Worm (Caenorhabditis elegans) whole organism, mixed stage, embryonic: ENCODE results near the gene ark-1.

Experiments
- M03D4.4 ChIP-seq: sonication (generic microtip); optimal IDR thresholded peaks from 2 replicates; lab custom pipeline; 2017; ENCODE audit warnings: mild to moderate bottlenecking, missing genetic modification characterization, missing compliant biosample characterization
- blmp-1 ChIP-seq: fragments of 150-350 bp; optimal IDR thresholded peaks from 2 replicates; lab custom pipeline; 2014; ENCODE audit warnings: missing biosample characterization, missing genetic modification characterization
- ceh-39 ChIP-seq: fragments of 150-350 bp; optimal IDR thresholded peaks from 2 replicates; lab custom pipeline; 2014; ENCODE audit warnings: missing biosample characterization, missing genetic modification characterization
- ceh-43 ChIP-seq: fragments of 200-800 bp; sonication (Bioruptor generic); optimal IDR thresholded peaks from 2 replicates; lab custom pipeline; 2018; ENCODE audit warnings: mild to moderate bottlenecking, missing genetic modification characterization, moderate library complexity, missing compliant biosample characterization
- ceh-83 ChIP-seq: fragments of 200-800 bp; sonication (Bioruptor generic); optimal IDR thresholded peaks from 2 replicates; lab custom pipeline; 2018; ENCODE audit warnings: mild to moderate bottlenecking, missing genetic modification characterization, missing compliant biosample characterization
- ces-1 ChIP-seq: fragments of 150-350 bp; optimal IDR thresholded peaks from 2 replicates; lab custom pipeline; 2014; ENCODE audit warnings: missing biosample characterization, missing genetic modification reagents, missing genetic modification characterization
- cnd-1 ChIP-seq: fragments of 200-800 bp; sonication (Bioruptor generic); optimal IDR thresholded peaks from 2 replicates; lab custom pipeline; 2018; ENCODE audit warnings: mild to moderate bottlenecking, missing genetic modification characterization, missing compliant biosample characterization
- drap-1 ChIP-seq: fragments of 200-800 bp; sonication (Bioruptor generic); optimal IDR thresholded peaks from 3 replicates; lab custom pipeline; 2018; ENCODE audit warnings: mild to moderate bottlenecking, missing genetic modification characterization, missing compliant biosample characterization
- elt-1 ChIP-seq: sonication (generic microtip); optimal IDR thresholded peaks from 2 replicates; lab custom pipeline; 2017; ENCODE audit warnings: missing genetic modification characterization, mild to moderate bottlenecking, missing compliant biosample characterization, antibody characterized with exemption, moderate library complexity, borderline replicate concordance; ENCODE audit not compliant: insufficient read depth
- flh-1 ChIP-seq: fragments of 200-800 bp; sonication (Bioruptor generic); optimal IDR thresholded peaks from 2 replicates; lab custom pipeline; 2018; ENCODE audit warnings: mild to moderate bottlenecking, missing genetic modification characterization, moderate library complexity, missing compliant biosample characterization
- ham-2 ChIP-seq: fragments of 200-800 bp; sonication (Bioruptor generic); optimal IDR thresholded peaks from 2 replicates; lab custom pipeline; 2018; ENCODE audit warnings: mild to moderate bottlenecking, missing genetic modification characterization, missing compliant biosample characterization
- hlh-1 ChIP-seq: fragments of 150-350 bp; optimal IDR thresholded peaks from 2 replicates; lab custom pipeline; 2014; ENCODE audit warnings: missing biosample characterization, missing genetic modification reagents, missing genetic modification characterization
- lin-13 ChIP-seq: fragments of 150-350 bp; optimal IDR thresholded peaks from 2 replicates; lab custom pipeline; 2014; ENCODE audit warnings: missing biosample characterization, missing genetic modification characterization
- lin-32 ChIP-seq: fragments of 200-800 bp; sonication (Bioruptor generic); optimal IDR thresholded peaks from 2 replicates; lab custom pipeline; 2018; ENCODE audit warnings: mild to moderate bottlenecking, missing genetic modification characterization, missing compliant biosample characterization
- mab-5 ChIP-seq: fragments of 150-350 bp; optimal IDR thresholded peaks from 2 replicates; lab custom pipeline; 2014; ENCODE audit warnings: missing biosample characterization, missing genetic modification characterization
- mep-1 ChIP-seq: fragments of 150-350 bp; optimal IDR thresholded peaks from 2 replicates; lab custom pipeline; 2017; ENCODE audit warnings: missing biosample characterization, missing genetic modification reagents, missing genetic modification characterization, inconsistent platforms
- mls-2 ChIP-seq: sonication (generic microtip); optimal IDR thresholded peaks from 2 replicates; lab custom pipeline; 2016; ENCODE audit warnings: mild to moderate bottlenecking, missing genetic modification characterization, moderate library complexity, missing compliant biosample characterization
- nhr-12 ChIP-seq: fragments of 150-350 bp; optimal IDR thresholded peaks from 2 replicates; lab custom pipeline; 2014; ENCODE audit warnings: missing biosample characterization, missing genetic modification characterization
- nhr-2 ChIP-seq: fragments of 150-350 bp; optimal IDR thresholded peaks from 2 replicates; lab custom pipeline; 2014; ENCODE audit warnings: missing biosample characterization, missing genetic modification characterization
- nhr-237 ChIP-seq: fragments of 150-350 bp; optimal IDR thresholded peaks from 2 replicates; lab custom pipeline; 2014; ENCODE audit warnings: missing biosample characterization, missing genetic modification characterization
- nhr-28 ChIP-seq: fragments of 150-350 bp; optimal IDR thresholded peaks from 2 replicates; lab custom pipeline; 2014; ENCODE audit warnings: missing biosample characterization, missing genetic modification characterization
- nhr-76 ChIP-seq: sonication (generic microtip); optimal IDR thresholded peaks from 2 replicates; lab custom pipeline; 2017; ENCODE audit warnings: missing biosample characterization, missing genetic modification characterization
- pha-4 ChIP-seq: fragments of 150-350 bp; optimal IDR thresholded peaks from 2 replicates; lab custom pipeline; 2018; ENCODE audit warnings: missing biosample characterization, missing genetic modification reagents, missing genetic modification characterization
- sem-2 ChIP-seq: fragments of 200-800 bp; sonication (Bioruptor generic); optimal IDR thresholded peaks from 2 replicates; lab custom pipeline; 2018; ENCODE audit warnings: mild to moderate bottlenecking, missing genetic modification characterization, missing compliant biosample characterization
- snpc-4 ChIP-seq: fragments of 150-350 bp; optimal IDR thresholded peaks from 2 replicates; lab custom pipeline; 2014; ENCODE audit warnings: missing biosample characterization, missing genetic modification characterization
- sptf-1 ChIP-seq: sonication (generic microtip); optimal IDR thresholded peaks from 2 replicates; lab custom pipeline; 2017; ENCODE audit warnings: mild to moderate bottlenecking, missing genetic modification characterization, moderate library complexity, missing compliant biosample characterization
- unc-120 ChIP-seq: sonication (generic microtip); optimal IDR thresholded peaks from 2 replicates; lab custom pipeline; 2017; ENCODE audit warnings: missing genetic modification characterization, missing compliant biosample characterization; ENCODE audit not compliant: poor library complexity, severe bottlenecking
- unc-39 ChIP-seq: fragments of 150-350 bp; optimal IDR thresholded peaks from 2 replicates; lab custom pipeline; 2014; ENCODE audit warnings: missing biosample characterization, missing genetic modification characterization
- unc-62 ChIP-seq: fragments of 150-350 bp; optimal IDR thresholded peaks from 2 replicates; lab custom pipeline; 2014; ENCODE audit warnings: missing biosample characterization, missing genetic modification reagents, missing genetic modification characterization
- zip-8 ChIP-seq: fragments of 150-350 bp; optimal IDR thresholded peaks from 2 replicates; lab custom pipeline; 2014; ENCODE audit warnings: missing biosample characterization, missing genetic modification characterization
- ztf-11 ChIP-seq: fragments of 150-350 bp; optimal IDR thresholded peaks from 2 replicates; lab custom pipeline; 2014; ENCODE audit warnings: missing biosample characterization, missing genetic modification characterization

Gene ark-1

DNA sequence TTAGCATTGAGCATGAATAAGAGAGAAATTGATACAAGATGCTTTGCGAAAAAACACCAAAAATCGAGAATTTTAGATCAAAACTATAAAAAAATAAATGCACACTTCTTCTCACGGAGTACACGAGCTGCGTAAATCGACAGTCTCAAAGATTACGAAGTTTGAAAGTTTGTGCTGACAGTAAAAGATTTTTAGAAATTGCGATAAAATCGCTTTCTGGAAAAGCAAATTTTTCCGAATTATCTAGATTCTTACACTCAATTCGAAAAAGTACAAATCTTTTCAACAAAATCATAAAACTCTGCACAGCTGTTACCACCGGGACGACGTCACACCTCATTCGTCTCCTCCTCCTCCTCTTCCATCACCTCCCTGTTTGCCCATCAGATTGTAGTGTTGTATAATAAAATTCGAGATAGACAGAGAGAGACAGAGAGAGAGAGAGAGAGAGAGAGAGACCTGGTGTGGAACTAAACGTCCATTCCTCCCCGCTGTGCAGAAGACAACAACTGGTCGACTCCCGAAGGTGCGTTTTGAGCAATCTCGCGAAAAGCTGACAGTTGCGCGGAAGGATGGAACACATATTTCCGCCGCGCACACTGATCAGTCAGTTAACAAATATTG, 15.6 kb downstream of the ark-1 start:
- TF ChIP-seq blmp-1 (tag; lab: Kevin White, UChicago) (no peak), nhr-2 (peak; percentile 10), hlh-1 (peak; percentile 97), flh-1 (GFP tag; lab: Kevin White, UChicago) (no peak), zip-8 (no peak), unc-39 (tag; lab: Kevin White, UChicago) (no peak), lin-32 (peak; percentile 22), unc-62 (GFP tag; lab: Kevin White, UChicago) (peak; percentile 73), nhr-237 (tag; lab: Kevin White, UChicago) (no peak), nhr-76 (tag; lab: Kevin White, UChicago) (no peak), M03D4.4 (peak; percentile 66), nhr-28 (tag; lab: Kevin White, UChicago) (no peak), cnd-1 (tag; lab: Kevin White, UChicago) (peak; percentile 50), unc-120 (tag; lab: Kevin White, UChicago) (peak; percentile 90)
- TF ChIP-seq, all 35 proteins: peak for 7

DNA sequence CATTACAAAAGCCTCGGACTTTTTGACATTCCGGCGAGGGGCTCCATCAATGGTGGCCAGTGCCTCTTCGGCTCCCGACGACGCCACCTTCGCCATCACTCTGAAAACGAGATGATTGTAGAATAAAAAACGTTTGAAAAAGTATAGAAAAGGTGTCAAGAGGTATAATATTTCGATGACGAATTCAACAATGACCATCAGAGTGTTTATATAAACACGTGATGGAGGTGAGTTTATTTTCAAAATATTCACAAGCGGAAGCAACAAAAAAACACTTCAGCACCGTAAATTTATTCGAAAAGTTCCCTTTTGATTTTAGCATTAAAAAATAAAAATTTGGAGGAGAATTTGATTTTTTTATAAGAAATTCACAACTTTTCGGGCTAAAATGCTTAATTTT, 16.2 kb downstream of the ark-1 start, which contains the start of gene efa-6:
Gene efa-6 (minus strand): TSS at position 101 of the 400 bp plus-strand sequence.
- no peak for TF ChIP-seq pha-4 (tag; lab: Kevin White, UChicago)
- TF ChIP-seq M03D4.4: no peak
- TF ChIP-seq ceh-39 (tag; lab: Kevin White, UChicago): no peak
- no peak for TF ChIP-seq zip-8
- no peak for TF ChIP-seq drap-1
- no peak for TF ChIP-seq ceh-83 (GFP tag; lab: Kevin White, UChicago)
- TF ChIP-seq blmp-1 (tag; lab: Kevin White, UChicago): no peak
- no peak for TF ChIP-seq ceh-43 (GFP tag; lab: Kevin White, UChicago)
- no peak for TF ChIP-seq nhr-76 (tag; lab: Kevin White, UChicago)
- no peak for TF ChIP-seq sem-2 (GFP tag; lab: Kevin White, UChicago)
- no peak for TF ChIP-seq mep-1 (tag; lab: Kevin White, UChicago)

DNA sequence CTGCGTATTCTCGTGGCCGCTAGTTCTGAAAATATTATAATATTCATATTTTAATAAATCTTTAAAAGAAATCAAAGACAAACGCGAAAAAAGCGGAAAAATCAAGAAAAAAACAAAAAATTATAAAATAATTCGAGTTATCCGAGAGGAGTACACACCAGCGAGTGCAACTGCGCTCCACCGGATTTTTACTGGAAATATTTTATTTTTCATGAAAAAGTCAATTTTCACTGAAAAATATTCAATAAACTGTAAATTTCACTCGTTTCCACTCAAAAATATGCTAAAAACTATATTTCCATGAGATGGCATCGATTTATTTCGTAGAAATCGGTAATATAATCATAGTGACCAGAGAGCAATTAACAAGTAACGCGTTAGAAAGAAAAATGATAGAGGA, 25.4 kb downstream of the ark-1 start, which contains the start of gene Y55D9A.2:
Gene Y55D9A.2 (minus strand): TSS at position 31 of the 400 bp plus-strand sequence.
- TF ChIP-seq sptf-1 (tag; lab: Kevin White, UChicago) (peak; percentile 2), nhr-12 (tag; lab: Kevin White, UChicago) (no peak), ces-1 (peak; percentile 52), ceh-39 (tag; lab: Kevin White, UChicago) (peak; percentile 3)
- TF ChIP-seq, all 35 proteins: peak for 3

DNA sequence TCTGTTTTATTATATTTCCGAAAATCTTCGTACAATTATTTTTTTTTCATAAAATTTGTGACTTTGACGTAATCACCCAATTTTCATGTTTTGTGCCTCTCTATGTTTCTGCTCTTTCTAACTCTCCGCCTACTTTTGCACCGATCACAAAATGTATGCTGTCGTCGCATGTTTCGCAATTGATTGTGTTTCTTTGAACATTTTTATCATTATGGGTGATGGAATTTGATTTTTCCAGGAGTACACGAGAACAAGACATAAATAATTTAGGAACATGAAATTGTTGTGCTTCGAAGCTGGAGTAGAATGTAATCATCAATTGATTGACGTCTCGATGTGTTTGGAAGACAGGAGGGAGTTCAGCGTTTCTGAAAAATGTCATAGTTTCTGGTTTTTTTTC, 29.9 kb downstream of the ark-1 start:
- TF ChIP-seq mab-5 (tag; lab: Kevin White, UChicago): no peak
- TF ChIP-seq hlh-1: no peak
- no peak for TF ChIP-seq unc-120 (tag; lab: Kevin White, UChicago)
- no peak for TF ChIP-seq drap-1
- no peak for TF ChIP-seq snpc-4 (tag; lab: Kevin White, UChicago)
- no peak for TF ChIP-seq ztf-11
- no peak for TF ChIP-seq nhr-28 (tag; lab: Kevin White, UChicago)
- no peak for TF ChIP-seq M03D4.4
- TF ChIP-seq unc-62 (GFP tag; lab: Kevin White, UChicago): no peak
- no peak for TF ChIP-seq cnd-1 (tag; lab: Kevin White, UChicago)
- TF ChIP-seq mls-2 (tag; lab: Kevin White, UChicago): no peak
- TF ChIP-seq lin-13 (tag; lab: Kevin White, UChicago): no peak

DNA sequence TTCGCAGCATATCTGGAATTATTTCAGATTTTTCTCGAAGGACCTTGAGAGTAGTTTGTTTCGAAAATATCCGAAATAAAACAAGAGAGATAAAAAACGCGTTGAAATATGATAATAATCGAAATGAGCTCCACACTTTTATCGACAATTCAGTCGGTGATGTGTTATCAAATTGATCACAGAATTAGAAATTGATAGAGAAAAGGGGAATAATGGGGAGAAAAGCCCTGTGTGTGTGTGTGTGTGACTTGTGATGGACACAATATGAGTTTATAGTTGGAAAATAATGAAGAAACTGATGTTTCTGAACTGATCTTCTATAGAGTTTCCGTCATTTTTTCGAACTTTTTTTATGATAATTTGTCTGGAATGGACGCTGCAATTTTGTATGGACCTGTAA, 31.7 kb downstream of the ark-1 start, which contains the start of gene pgp-1:
Gene pgp-1 (minus strand): TSS at position 12 of the 400 bp plus-strand sequence.
- TF ChIP-seq pha-4 (tag; lab: Kevin White, UChicago) (no peak), nhr-28 (tag; lab: Kevin White, UChicago) (no peak), blmp-1 (tag; lab: Kevin White, UChicago) (no peak), flh-1 (GFP tag; lab: Kevin White, UChicago) (no peak), zip-8 (no peak), ceh-83 (GFP tag; lab: Kevin White, UChicago) (no peak), mab-5 (tag; lab: Kevin White, UChicago) (no peak), ham-2 (GFP tag; lab: Kevin White, UChicago) (no peak), ces-1 (no peak), lin-13 (tag; lab: Kevin White, UChicago) (no peak), unc-39 (tag; lab: Kevin White, UChicago) (no peak), mls-2 (tag; lab: Kevin White, UChicago) (no peak), sptf-1 (tag; lab: Kevin White, UChicago) (no peak), M03D4.4 (no peak), elt-1 (tag; lab: Kevin White, UChicago) (no peak), snpc-4 (tag; lab: Kevin White, UChicago) (no peak), nhr-2 (no peak), unc-62 (GFP tag; lab: Kevin White, UChicago) (no peak)
- TF ChIP-seq, all 35 proteins: peak for 0
